Fruit fly (Drosophila melanogaster) whole organism, embryonic: Measurements from ENCODE around the gene CG9395.
A peak's percentile ranks its signal among the peaks of the same experiment; 100 is the strongest.

Experiments
- Bteb2 ChIP-seq: fragments of 200-800 bp; sonication (Bioruptor generic); optimal IDR thresholded peaks from 2 replicates; lab custom pipeline; 2016; ENCODE audit warnings: missing biosample characterization, missing genetic modification characterization
- CG1024 ChIP-seq: fragments of 200-800 bp; sonication (Bioruptor generic); IDR thresholded peaks from 2 replicates; pipeline ENCODE4 v1.3.6; 2022; ENCODE audit warnings: missing biosample characterization, missing genetic modification characterization
- CG10979 ChIP-seq: fragments of 200-800 bp; sonication (Bioruptor generic); optimal IDR thresholded peaks from 2 replicates; lab custom pipeline; 2018; ENCODE audit warnings: missing biosample characterization, mild to moderate bottlenecking, missing genetic modification characterization, moderate library complexity
- CG11093 ChIP-seq: fragments of 200-800 bp; sonication (Bioruptor generic); IDR thresholded peaks from 3 replicates; pipeline ENCODE4 v1.3.6; 2022; ENCODE audit warnings: missing biosample characterization, missing genetic modification characterization
- CG1233 ChIP-seq: fragments of 200-800 bp; sonication (Bioruptor generic); optimal IDR thresholded peaks from 4 replicates; lab custom pipeline; 2018; ENCODE audit warnings: missing biosample characterization, mild to moderate bottlenecking, missing genetic modification characterization
- CG12391 ChIP-seq: fragments of 200-800 bp; sonication (Bioruptor generic); optimal IDR thresholded peaks from 3 replicates; lab custom pipeline; 2018; ENCODE audit warnings: missing biosample characterization, mild to moderate bottlenecking, missing genetic modification characterization, moderate library complexity
- CG13287 ChIP-seq: fragments of 200-800 bp; sonication (Bioruptor generic); IDR thresholded peaks from 2 replicates; pipeline ENCODE4 v1.3.6; 2022; ENCODE audit warnings: missing biosample characterization, missing genetic modification characterization; ENCODE audit not compliant: partially characterized antibody
- CG13296 ChIP-seq: fragments of 200-800 bp; sonication (Bioruptor generic); optimal IDR thresholded peaks from 3 replicates; lab custom pipeline; 2018; ENCODE audit warnings: missing biosample characterization, mild to moderate bottlenecking, missing genetic modification characterization
- CG15514 ChIP-seq: fragments of 200-800 bp; sonication (Bioruptor generic); optimal IDR thresholded peaks from 3 replicates; lab custom pipeline; 2017; ENCODE audit warnings: missing biosample characterization, missing genetic modification characterization, mild to moderate bottlenecking, moderate library complexity, missing genetic modification reagents
- CG15601 ChIP-seq: fragments of 200-800 bp; sonication (Bioruptor generic); optimal IDR thresholded peaks from 3 replicates; lab custom pipeline; 2019; ENCODE audit warnings: missing biosample characterization, mild to moderate bottlenecking, missing genetic modification characterization, moderate library complexity
- CG17912 ChIP-seq: fragments of 200-800 bp; sonication (Bioruptor generic); optimal IDR thresholded peaks from 2 replicates; lab custom pipeline; 2018; ENCODE audit warnings: missing biosample characterization, mild to moderate bottlenecking, missing genetic modification characterization
- CG2120 ChIP-seq: fragments of 200-800 bp; sonication (Bioruptor generic); optimal IDR thresholded peaks from 3 replicates; lab custom pipeline; 2016; ENCODE audit warnings: missing biosample characterization, missing genetic modification characterization
- CG30431 ChIP-seq: fragments of 200-800 bp; sonication (Bioruptor generic); optimal IDR thresholded peaks from 2 replicates; lab custom pipeline; 2017; ENCODE audit warnings: missing biosample characterization, missing genetic modification characterization
- CG32767 ChIP-seq: fragments of 200-800 bp; sonication (Bioruptor generic); IDR thresholded peaks from 2 replicates; pipeline ENCODE4 v1.3.6; 2022; ENCODE audit warnings: missing biosample characterization, missing genetic modification characterization
- CG6854 ChIP-seq: fragments of 200-800 bp; sonication (Bioruptor generic); optimal IDR thresholded peaks from 3 replicates; lab custom pipeline; 2017; ENCODE audit warnings: missing biosample characterization, mild to moderate bottlenecking, missing genetic modification characterization
- CG7839 ChIP-seq: fragments of 200-800 bp; sonication (Bioruptor generic); optimal IDR thresholded peaks from 3 replicates; lab custom pipeline; 2018; ENCODE audit warnings: missing biosample characterization, mild to moderate bottlenecking, missing genetic modification characterization, moderate library complexity
- CG7928 ChIP-seq: fragments of 200-800 bp; sonication (Bioruptor generic); optimal IDR thresholded peaks from 2 replicates; lab custom pipeline; 2017; ENCODE audit warnings: missing biosample characterization, mild to moderate bottlenecking, missing genetic modification characterization
- CG9215 ChIP-seq: fragments of 200-800 bp; sonication (Bioruptor generic); IDR thresholded peaks from 2 replicates; pipeline ENCODE4 v1.3.6; 2022; ENCODE audit warnings: missing biosample characterization, missing genetic modification characterization
- CG9727 ChIP-seq: fragments of 200-800 bp; sonication (Bioruptor generic); optimal IDR thresholded peaks from 3 replicates; lab custom pipeline; 2017; ENCODE audit warnings: missing biosample characterization, mild to moderate bottlenecking, missing genetic modification characterization
- CTCF ChIP-seq: fragments of 200-800 bp; sonication (Bioruptor generic); optimal IDR thresholded peaks from 2 replicates; lab custom pipeline; 2017; ENCODE audit warnings: missing biosample characterization, mild to moderate bottlenecking, missing genetic modification characterization, moderate library complexity
- CoRest ChIP-seq: fragments of 200-800 bp; sonication (Bioruptor generic); optimal IDR thresholded peaks from 3 replicates; lab custom pipeline; 2018; ENCODE audit warnings: missing biosample characterization, mild to moderate bottlenecking, missing genetic modification characterization, moderate library complexity
- Dfd ChIP-seq, 2 experiments: fragments of >200 bp; optimal IDR thresholded peaks; 2 replicates each; lab custom pipeline; 2017; ENCODE audit warnings: missing biosample characterization in 2 of 2, missing genetic modification characterization in 2 of 2
- Ets65A ChIP-seq: fragments of 200-800 bp; sonication (Bioruptor generic); peaks from one replicate; lab custom pipeline; 2016; ENCODE audit warnings: missing biosample characterization, missing genetic modification characterization
- HLH54F ChIP-seq: fragments of 200-800 bp; sonication (Bioruptor generic); optimal IDR thresholded peaks from 3 replicates; lab custom pipeline; 2016; ENCODE audit warnings: missing biosample characterization, missing genetic modification characterization
- Hr39 ChIP-seq: fragments of >200 bp; optimal IDR thresholded peaks from 2 replicates; lab custom pipeline; 2017
- Hsf ChIP-seq: fragments of 200-800 bp; sonication (Bioruptor generic); optimal IDR thresholded peaks from 3 replicates; lab custom pipeline; 2016; ENCODE audit warnings: missing biosample characterization, missing genetic modification characterization
- Lim3 ChIP-seq: fragments of 200-800 bp; sonication (Bioruptor generic); IDR thresholded peaks from 2 replicates; pipeline ENCODE4 v1.3.6; 2022; ENCODE audit warnings: missing biosample characterization, missing genetic modification characterization
- Lpt ChIP-seq: fragments of >200 bp; optimal IDR thresholded peaks from 2 replicates; lab custom pipeline; 2018; ENCODE audit warnings: missing biosample characterization, missing genetic modification characterization
- MBD-R2 ChIP-seq: fragments of 200-800 bp; sonication (Bioruptor generic); IDR thresholded peaks from 2 replicates; pipeline ENCODE4 v1.3.6; 2022; ENCODE audit warnings: missing biosample characterization, missing genetic modification characterization
- Neu2 ChIP-seq: fragments of 200-800 bp; sonication (Bioruptor generic); optimal IDR thresholded peaks from 3 replicates; lab custom pipeline; 2016; ENCODE audit warnings: missing biosample characterization, missing genetic modification characterization, borderline replicate concordance
- Ptx1 ChIP-seq: fragments of 200-800 bp; sonication (Bioruptor generic); IDR thresholded peaks from 2 replicates; pipeline ENCODE4 v1.3.6; 2022; ENCODE audit warnings: missing biosample characterization, missing genetic modification characterization
- Sox100B ChIP-seq: fragments of 200-800 bp; sonication (Bioruptor generic); optimal IDR thresholded peaks from 3 replicates; lab custom pipeline; 2018; ENCODE audit warnings: missing biosample characterization, mild to moderate bottlenecking, missing genetic modification characterization
- az2 ChIP-seq: fragments of 200-800 bp; sonication (Bioruptor generic); optimal IDR thresholded peaks from 3 replicates; lab custom pipeline; 2016; ENCODE audit warnings: missing biosample characterization, missing genetic modification characterization
- ci ChIP-seq: fragments of 200-800 bp; sonication (Bioruptor generic); IDR thresholded peaks from 3 replicates; pipeline ENCODE4 v1.3.6; 2022; ENCODE audit warnings: missing biosample characterization, missing genetic modification characterization
- cwo ChIP-seq: fragments of 200-800 bp; sonication (Bioruptor generic); optimal IDR thresholded peaks from 3 replicates; lab custom pipeline; 2017; ENCODE audit warnings: missing biosample characterization, missing genetic modification characterization, mild to moderate bottlenecking, moderate library complexity, missing genetic modification reagents
- dmrt11E ChIP-seq: fragments of 200-800 bp; sonication (Bioruptor generic); optimal IDR thresholded peaks from 3 replicates; lab custom pipeline; 2018; ENCODE audit warnings: missing biosample characterization, mild to moderate bottlenecking, missing genetic modification characterization, moderate library complexity
- fu2 ChIP-seq: fragments of 200-800 bp; sonication (Bioruptor generic); optimal IDR thresholded peaks from 2 replicates; lab custom pipeline; 2016; ENCODE audit warnings: missing biosample characterization, missing genetic modification characterization
- gcm2 ChIP-seq: fragments of 200-800 bp; sonication (Bioruptor generic); optimal IDR thresholded peaks from 2 replicates; lab custom pipeline; 2016; ENCODE audit warnings: missing biosample characterization, missing genetic modification characterization
- grau ChIP-seq: fragments of 200-800 bp; optimal IDR thresholded peaks from 3 replicates; lab custom pipeline; 2019; ENCODE audit warnings: missing biosample characterization, mild to moderate bottlenecking, missing genetic modification characterization, moderate library complexity
- gsb-n ChIP-seq: fragments of 200-800 bp; sonication (Bioruptor generic); optimal IDR thresholded peaks from 3 replicates; lab custom pipeline; 2018; ENCODE audit warnings: missing biosample characterization, mild to moderate bottlenecking, missing genetic modification characterization
- ind ChIP-seq: fragments of 200-800 bp; sonication (Bioruptor generic); optimal IDR thresholded peaks from 3 replicates; lab custom pipeline; 2016; ENCODE audit warnings: missing biosample characterization, missing genetic modification characterization
- lab ChIP-seq: fragments of 200-800 bp; sonication (Bioruptor generic); optimal IDR thresholded peaks from 3 replicates; lab custom pipeline; 2017; ENCODE audit warnings: missing biosample characterization, missing genetic modification characterization, mild to moderate bottlenecking, moderate library complexity, missing genetic modification reagents
- maf-S ChIP-seq: fragments of 200-800 bp; sonication (Bioruptor generic); optimal IDR thresholded peaks from 2 replicates; lab custom pipeline; 2016; ENCODE audit warnings: missing biosample characterization, missing genetic modification characterization
- mirr ChIP-seq: fragments of 200-800 bp; sonication (Bioruptor generic); optimal IDR thresholded peaks from 3 replicates; lab custom pipeline; 2018; ENCODE audit warnings: missing biosample characterization, mild to moderate bottlenecking, missing genetic modification characterization
- nmo ChIP-seq: fragments of 200-800 bp; sonication (Bioruptor generic); optimal IDR thresholded peaks from 2 replicates; lab custom pipeline; 2018; ENCODE audit warnings: missing biosample characterization, mild to moderate bottlenecking, missing genetic modification characterization, moderate library complexity
- org-1 ChIP-seq: fragments of 200-800 bp; sonication (Bioruptor generic); optimal IDR thresholded peaks from 2 replicates; lab custom pipeline; 2017; ENCODE audit warnings: missing biosample characterization, missing genetic modification characterization
- prd ChIP-seq, 3 experiments: fragments of >200 bp in 2 of 3; fragments of 200-800 bp in 1 of 3; sonication (Bioruptor generic) in 1 of 3; optimal IDR thresholded peaks in 2 of 3; IDR thresholded peaks in 1 of 3; 2 replicates in 2 of 3; 3 replicates in 1 of 3; pipeline versions ENCODE4 v1.3.6 to Lab custom; 2017 to 2022; ENCODE audit warnings: missing biosample characterization in 1 of 3, missing genetic modification characterization in 1 of 3
- run ChIP-seq: fragments of 200-800 bp; sonication (Bioruptor generic); optimal IDR thresholded peaks from 3 replicates; lab custom pipeline; 2018; ENCODE audit warnings: missing biosample characterization, mild to moderate bottlenecking, missing genetic modification characterization
- toy ChIP-seq: fragments of 200-800 bp; sonication (Bioruptor generic); IDR thresholded peaks from 2 replicates; pipeline ENCODE4 v1.3.6; 2022; ENCODE audit warnings: missing biosample characterization, missing genetic modification characterization
- trh ChIP-seq: fragments of 200-800 bp; sonication (Bioruptor generic); optimal IDR thresholded peaks from 2 replicates; lab custom pipeline; 2016; ENCODE audit warnings: missing biosample characterization, missing genetic modification characterization
- vfl ChIP-seq: fragments of 200-800 bp; sonication (Bioruptor generic); optimal IDR thresholded peaks from 2 replicates; lab custom pipeline; 2016; ENCODE audit warnings: missing biosample characterization, missing genetic modification characterization
- yki ChIP-seq: fragments of >200 bp; optimal IDR thresholded peaks from 3 replicates; lab custom pipeline; 2018

Gene CG9395

dm6 chr2L:13382351-13383029, 27.6 kb upstream of the CG9395 start, which contains the start of gene loqs (continued):
- peak; percentile 18 for TF ChIP-seq CG15514 (GFP tag; lab: Kevin White, UChicago)
- TF ChIP-seq maf-S (GFP tag; lab: Kevin White, UChicago) = no peak
- no peak for TF ChIP-seq CG1233 (GFP tag; lab: Kevin White, UChicago)
- TF ChIP-seq cwo = no peak
- TF ChIP-seq Dfd (GFP tag; optimal IDR thresholded peaks at IDR 0.05; lab: Kevin White, UChicago) = no peak
- TF ChIP-seq org-1 (GFP tag; lab: Kevin White, UChicago) = no peak
- no peak for TF ChIP-seq CG7928 (GFP tag; lab: Kevin White, UChicago)
- TF ChIP-seq run (tag; lab: Kevin White, UChicago) = no peak
- no peak for TF ChIP-seq trh (GFP tag; lab: Kevin White, UChicago)
- peak; percentile 29 for TF ChIP-seq grau (tag; lab: Kevin White, UChicago)
- TF ChIP-seq HLH54F (GFP tag; lab: Kevin White, UChicago) = no peak
- TF ChIP-seq CG1024 (GFP tag; lab: Robert Waterston, UW) = no peak
- peak; percentile 68 for TF ChIP-seq MBD-R2 (GFP tag; lab: Robert Waterston, UW)
- no peak for TF ChIP-seq ci (GFP tag; lab: Robert Waterston, UW)
- TF ChIP-seq Hr39 (lab: Kevin White, UChicago) = no peak
- no peak for TF ChIP-seq CG6854 (GFP tag; lab: Kevin White, UChicago)
- TF ChIP-seq prd (optimal IDR thresholded peaks at IDR 0.05; lab: Kevin White, UChicago) = no peak
- 0 out of 3 replicates have a peak, but pooled peaks have one; percentile 7 for TF ChIP-seq prd (GFP tag; IDR thresholded peaks at IDR 0.05; lab: Robert Waterston, UW)
- TF ChIP-seq CG15601 = peak; percentile 12
- no peak for TF ChIP-seq CG9727
- no peak for TF ChIP-seq mirr (GFP tag; lab: Kevin White, UChicago)
- TF ChIP-seq dmrt11E (tag; lab: Kevin White, UChicago) = no peak
- peak; percentile 60 for TF ChIP-seq CG12391 (tag; lab: Kevin White, UChicago)
- no peak for TF ChIP-seq toy
- no peak for TF ChIP-seq az2 (GFP tag; lab: Kevin White, UChicago)
- no peak for TF ChIP-seq Bteb2 (GFP tag; lab: Kevin White, UChicago)
- TF ChIP-seq lab = no peak
- TF ChIP-seq Ets65A (GFP tag; lab: Kevin White, UChicago) = no peak
- TF ChIP-seq Sox100B (GFP tag; lab: Kevin White, UChicago) = no peak
- TF ChIP-seq CG17912 (GFP tag; lab: Kevin White, UChicago) = no peak
- no peak for TF ChIP-seq CG11093 (GFP tag; lab: Robert Waterston, UW)
- no peak for TF ChIP-seq CG13296 (GFP tag; lab: Kevin White, UChicago)
- TF ChIP-seq Lim3 (GFP tag; lab: Robert Waterston, UW) = no peak
- TF ChIP-seq CG10979 = no peak
- no peak for TF ChIP-seq Neu2 (GFP tag; lab: Kevin White, UChicago)
- no peak for TF ChIP-seq Lpt
- TF ChIP-seq Ptx1 = no peak
- TF ChIP-seq CG13287 (GFP tag; lab: Robert Waterston, UW) = peak; percentile 67
- TF ChIP-seq CG32767 (GFP tag; lab: Robert Waterston, UW) = peak; percentile 63; the same call in 1 of the 2 replicates
- TF ChIP-seq CoRest = peak; percentile 3
- no peak for TF ChIP-seq CG9215 (GFP tag; lab: Robert Waterston, UW)
- TF ChIP-seq gcm2 (GFP tag; lab: Kevin White, UChicago) = no peak
- no peak for TF ChIP-seq CTCF (GFP tag; lab: Kevin White, UChicago)
- TF ChIP-seq CG7839 (tag; lab: Kevin White, UChicago) = no peak
- no peak for TF ChIP-seq Hsf (GFP tag; lab: Kevin White, UChicago)
- no peak for TF ChIP-seq nmo (GFP tag; lab: Kevin White, UChicago)
- no peak for TF ChIP-seq ind (GFP tag; lab: Kevin White, UChicago)
- TF ChIP-seq CG30431 (GFP tag; lab: Kevin White, UChicago) = no peak
- no peak for TF ChIP-seq gsb-n (tag; lab: Kevin White, UChicago)
- no peak for TF ChIP-seq fu2 (GFP tag; lab: Kevin White, UChicago)
- TF ChIP-seq vfl (GFP tag; lab: Kevin White, UChicago) = no peak
- peak; percentile 45 for TF ChIP-seq CG2120 (GFP tag; lab: Kevin White, UChicago)
- no peak for TF ChIP-seq yki (lab: Kevin White, UChicago)
